Worm (Caenorhabditis elegans) whole organism, mixed stage, embryonic: ENCODE measurements around the gene F45C12.17.

Experiments used
- drap-1 ChIP-seq: fragments of 200-800 bp; sonication (Bioruptor generic); optimal IDR thresholded peaks from 3 replicates; lab custom pipeline; 2018; ENCODE audit warnings: mild to moderate bottlenecking, missing genetic modification characterization, missing compliant biosample characterization
- lin-13 ChIP-seq: fragments of 150-350 bp; optimal IDR thresholded peaks from 2 replicates; lab custom pipeline; 2014; ENCODE audit warnings: missing biosample characterization, missing genetic modification characterization
- mep-1 ChIP-seq: fragments of 150-350 bp; optimal IDR thresholded peaks from 2 replicates; lab custom pipeline; 2017; ENCODE audit warnings: missing biosample characterization, missing genetic modification reagents, missing genetic modification characterization, inconsistent platforms
- nhr-237 ChIP-seq: fragments of 150-350 bp; optimal IDR thresholded peaks from 2 replicates; lab custom pipeline; 2014; ENCODE audit warnings: missing biosample characterization, missing genetic modification characterization
- nhr-28 ChIP-seq: fragments of 150-350 bp; optimal IDR thresholded peaks from 2 replicates; lab custom pipeline; 2014; ENCODE audit warnings: missing biosample characterization, missing genetic modification characterization
- snpc-4 ChIP-seq: fragments of 150-350 bp; optimal IDR thresholded peaks from 2 replicates; lab custom pipeline; 2014; ENCODE audit warnings: missing biosample characterization, missing genetic modification characterization
- ztf-11 ChIP-seq: fragments of 150-350 bp; optimal IDR thresholded peaks from 2 replicates; lab custom pipeline; 2014; ENCODE audit warnings: missing biosample characterization, missing genetic modification characterization

- TF ChIP-seq drap-1 (GFP tag; lab: Kevin White, UChicago) (no peak), snpc-4 (no peak), lin-13 (tag; lab: Kevin White, UChicago) (no peak), nhr-237 (tag; lab: Kevin White, UChicago) (no peak), ztf-11 (tag; lab: Kevin White, UChicago) (no peak), nhr-28 (tag; lab: Kevin White, UChicago) (no peak), mep-1 (tag; lab: Kevin White, UChicago) (no peak)
Measured at ce11 chrII:1738844-1739243, 12.9 kb downstream of the F45C12.17 start, which contains the start of the genes irld-9 and irld-33.
